Worm (Caenorhabditis elegans) whole organism, young adult: ENCODE measurements around the gene F38H4.6.

Experiments
- B0261.1 ChIP-seq: sonication (generic microtip); optimal IDR thresholded peaks from 2 replicates; lab custom pipeline; 2016; ENCODE audit warnings: mild to moderate bottlenecking, missing genetic modification characterization, moderate library complexity, missing compliant biosample characterization
- D2030.7 ChIP-seq: fragments of 200-800 bp; sonication (Bioruptor generic); IDR thresholded peaks from 2 replicates; pipeline ENCODE4 v1.3.6; 2022; ENCODE audit warnings: missing genetic modification reagents, missing genetic modification characterization, missing compliant biosample characterization
- F49E8.2 ChIP-seq: sonication (generic microtip); optimal IDR thresholded peaks from 3 replicates; lab custom pipeline; 2017; ENCODE audit warnings: missing genetic modification characterization, mild to moderate bottlenecking, missing compliant biosample characterization, antibody characterized with exemption, moderate library complexity; ENCODE audit not compliant: insufficient read depth
- Y53G8AR.9 ChIP-seq: fragments of 200-800 bp; sonication (Bioruptor generic); conservative IDR thresholded peaks from 2 replicates; pipeline ENCODE4 v1.3.6; 2022; ENCODE audit warnings: missing genetic modification reagents, missing genetic modification characterization, missing compliant biosample characterization
- Y67H2A.10 ChIP-seq: fragments of 200-800 bp; sonication (Bioruptor generic); conservative IDR thresholded peaks from 2 replicates; pipeline ENCODE4 v1.3.6; 2022; ENCODE audit warnings: missing genetic modification reagents, missing genetic modification characterization, missing compliant biosample characterization
- Y79H2A.3 ChIP-seq: fragments of 200-800 bp; sonication (Bioruptor generic); conservative IDR thresholded peaks from 2 replicates; pipeline ENCODE4 v1.3.6; 2022; ENCODE audit warnings: missing genetic modification reagents, missing genetic modification characterization, missing compliant biosample characterization
- Y95B8A.8 ChIP-seq: fragments of 200-800 bp; sonication (Bioruptor generic); IDR thresholded peaks from 2 replicates; pipeline ENCODE4 v1.3.6; 2022; ENCODE audit warnings: missing genetic modification reagents, missing genetic modification characterization, missing compliant biosample characterization
- ZK185.1 ChIP-seq: sonication (generic microtip); optimal IDR thresholded peaks from 2 replicates; lab custom pipeline; 2016; ENCODE audit warnings: mild to moderate bottlenecking, missing genetic modification characterization, missing compliant biosample characterization; ENCODE audit not compliant: poor library complexity, severe bottlenecking
- akir-1 ChIP-seq: fragments of 200-800 bp; sonication (Bioruptor generic); optimal IDR thresholded peaks from 2 replicates; lab custom pipeline; 2018; ENCODE audit warnings: mild to moderate bottlenecking, missing genetic modification characterization, moderate library complexity, missing compliant biosample characterization
- aptf-2 ChIP-seq: fragments of 200-800 bp; sonication (Bioruptor generic); conservative IDR thresholded peaks from 2 replicates; pipeline ENCODE4 v1.3.6; 2022; ENCODE audit warnings: missing genetic modification reagents, missing genetic modification characterization, missing compliant biosample characterization
- attf-6 ChIP-seq: fragments of 200-800 bp; sonication (Bioruptor generic); IDR thresholded peaks from 2 replicates; pipeline ENCODE4 v1.3.6; 2022; ENCODE audit warnings: missing genetic modification reagents, missing genetic modification characterization, missing compliant biosample characterization
- cebp-2 ChIP-seq: fragments of 200-800 bp; sonication (Bioruptor generic); IDR thresholded peaks from 2 replicates; pipeline ENCODE4 v1.3.6; 2022; ENCODE audit warnings: missing genetic modification characterization, missing compliant biosample characterization
- ceh-58 ChIP-seq: fragments of 200-800 bp; sonication (Bioruptor generic); IDR thresholded peaks from 2 replicates; pipeline ENCODE4 v1.3.6; 2022; ENCODE audit warnings: missing genetic modification characterization, missing compliant biosample characterization
- ceh-79 ChIP-seq: sonication (generic microtip); optimal IDR thresholded peaks from 2 replicates; lab custom pipeline; 2017; ENCODE audit warnings: mild to moderate bottlenecking, missing genetic modification characterization, missing compliant biosample characterization
- ceh-91 ChIP-seq: fragments of 200-800 bp; sonication (Bioruptor generic); IDR thresholded peaks from 2 replicates; pipeline ENCODE4 v1.3.6; 2022; ENCODE audit warnings: missing genetic modification reagents, missing genetic modification characterization, missing compliant biosample characterization
- dox-1 ChIP-seq: fragments of 200-800 bp; sonication (Bioruptor generic); IDR thresholded peaks from 2 replicates; pipeline ENCODE4 v1.3.6; 2022; ENCODE audit warnings: missing genetic modification reagents, missing genetic modification characterization, missing compliant biosample characterization
- ekl-4 ChIP-seq: fragments of 200-800 bp; sonication (Bioruptor generic); IDR thresholded peaks from 2 replicates; pipeline ENCODE4 v1.3.6; 2022; ENCODE audit warnings: missing genetic modification reagents, missing genetic modification characterization, missing compliant biosample characterization
- fkh-3 ChIP-seq: sonication (generic microtip); optimal IDR thresholded peaks from 2 replicates; lab custom pipeline; 2016; ENCODE audit warnings: mild to moderate bottlenecking, missing genetic modification characterization, missing compliant biosample characterization
- hmg-1.2 ChIP-seq: fragments of 200-800 bp; sonication (Bioruptor generic); IDR thresholded peaks from 2 replicates; pipeline ENCODE4 v1.3.6; 2022; ENCODE audit warnings: missing genetic modification reagents, missing genetic modification characterization, missing compliant biosample characterization
- lin-26 ChIP-seq: fragments of 200-800 bp; sonication (Bioruptor generic); IDR thresholded peaks from 2 replicates; pipeline ENCODE4 v1.3.6; 2022; ENCODE audit warnings: missing genetic modification reagents, missing genetic modification characterization, missing compliant biosample characterization
- lin-35 ChIP-seq, 3 experiments: fragments of 150-350 bp in 2 of 3; sonication (generic microtip) in 1 of 3; optimal IDR thresholded peaks; 2 replicates each; lab custom pipeline; 2014 to 2018; ENCODE audit warnings: missing biosample characterization in 3 of 3, missing genetic modification characterization in 3 of 3, missing genetic modification reagents in 3 of 3
- lin-54 ChIP-seq: fragments of 200-800 bp; sonication (Bioruptor generic); optimal IDR thresholded peaks from 2 replicates; lab custom pipeline; 2018; ENCODE audit warnings: mild to moderate bottlenecking, missing genetic modification characterization, missing compliant biosample characterization
- lir-1 ChIP-seq: fragments of 200-800 bp; sonication (Bioruptor generic); conservative IDR thresholded peaks from 2 replicates; pipeline ENCODE4 v1.3.6; 2022; ENCODE audit warnings: missing genetic modification reagents, missing genetic modification characterization, missing compliant biosample characterization
- lsl-1 ChIP-seq: fragments of 200-800 bp; sonication (Bioruptor generic); optimal IDR thresholded peaks from 2 replicates; lab custom pipeline; 2018; ENCODE audit warnings: mild to moderate bottlenecking, missing genetic modification characterization, moderate library complexity, missing compliant biosample characterization
- madf-3 ChIP-seq: fragments of 200-800 bp; sonication (Bioruptor generic); IDR thresholded peaks from 2 replicates; pipeline ENCODE4 v1.3.6; 2022; ENCODE audit warnings: missing genetic modification reagents, missing genetic modification characterization, missing compliant biosample characterization
- madf-6 ChIP-seq: fragments of 200-800 bp; sonication (Bioruptor generic); IDR thresholded peaks from 2 replicates; pipeline ENCODE4 v1.3.6; 2022; ENCODE audit warnings: missing genetic modification reagents, missing genetic modification characterization, missing compliant biosample characterization
- mes-4 ChIP-seq: sonication (generic microtip); optimal IDR thresholded peaks from 2 replicates; lab custom pipeline; 2016; ENCODE audit warnings: missing genotype, missing genetic modification characterization, missing compliant biosample characterization
- nhr-120 ChIP-seq: fragments of 200-800 bp; sonication (Bioruptor generic); IDR thresholded peaks from 2 replicates; pipeline ENCODE4 v1.3.6; 2022; ENCODE audit warnings: missing genetic modification characterization, missing compliant biosample characterization
- rec-8 ChIP-seq, 2 experiments: sonication (generic microtip); optimal IDR thresholded peaks; 2 replicates each; lab custom pipeline; 2016; ENCODE audit warnings: mild to moderate bottlenecking in 2 of 2, missing genetic modification characterization in 2 of 2, missing genetic modification reagents in 2 of 2, missing genotype in 2 of 2, missing biosample characterization in 1 of 2, missing compliant biosample characterization in 1 of 2, moderate library complexity in 1 of 2
- snpc-3.4 ChIP-seq: sonication (generic microtip); optimal IDR thresholded peaks from 2 replicates; lab custom pipeline; 2017; ENCODE audit warnings: missing genetic modification characterization, mild to moderate bottlenecking, missing compliant biosample characterization, antibody characterized with exemption, moderate library complexity, missing genotype, missing genetic modification reagents
- snpc-4 ChIP-seq, 5 experiments: fragments of 150-350 bp in 1 of 5; sonication (generic microtip) in 4 of 5; optimal IDR thresholded peaks; 2 replicates each; lab custom pipeline; 2014 to 2018; ENCODE audit warnings: missing genetic modification characterization in 5 of 5, missing biosample characterization in 3 of 5, antibody characterized with exemption in 2 of 5, mild to moderate bottlenecking in 2 of 5, missing compliant biosample characterization in 2 of 5, missing genotype in 2 of 5, moderate library complexity in 2 of 5, missing genetic modification reagents in 1 of 5
- tbp1 ChIP-seq: fragments of 200-800 bp; sonication (Bioruptor generic); optimal IDR thresholded peaks from 2 replicates; lab custom pipeline; 2018; ENCODE audit warnings: mild to moderate bottlenecking, missing genetic modification characterization, missing compliant biosample characterization
- tlf-1 ChIP-seq: fragments of 200-800 bp; sonication (Bioruptor generic); optimal IDR thresholded peaks from 2 replicates; lab custom pipeline; 2018; ENCODE audit warnings: mild to moderate bottlenecking, missing genetic modification characterization, missing compliant biosample characterization
- zfh-2 ChIP-seq: fragments of 200-800 bp; sonication (Bioruptor generic); conservative IDR thresholded peaks from 2 replicates; pipeline ENCODE4 v1.3.6; 2022; ENCODE audit warnings: missing genetic modification reagents, missing genetic modification characterization, missing compliant biosample characterization
- ztf-25 ChIP-seq: fragments of 200-800 bp; sonication (Bioruptor generic); IDR thresholded peaks from 2 replicates; pipeline ENCODE4 v1.3.6; 2022; ENCODE audit warnings: missing genetic modification reagents, missing genetic modification characterization, missing compliant biosample characterization

Gene F38H4.6

DNA sequence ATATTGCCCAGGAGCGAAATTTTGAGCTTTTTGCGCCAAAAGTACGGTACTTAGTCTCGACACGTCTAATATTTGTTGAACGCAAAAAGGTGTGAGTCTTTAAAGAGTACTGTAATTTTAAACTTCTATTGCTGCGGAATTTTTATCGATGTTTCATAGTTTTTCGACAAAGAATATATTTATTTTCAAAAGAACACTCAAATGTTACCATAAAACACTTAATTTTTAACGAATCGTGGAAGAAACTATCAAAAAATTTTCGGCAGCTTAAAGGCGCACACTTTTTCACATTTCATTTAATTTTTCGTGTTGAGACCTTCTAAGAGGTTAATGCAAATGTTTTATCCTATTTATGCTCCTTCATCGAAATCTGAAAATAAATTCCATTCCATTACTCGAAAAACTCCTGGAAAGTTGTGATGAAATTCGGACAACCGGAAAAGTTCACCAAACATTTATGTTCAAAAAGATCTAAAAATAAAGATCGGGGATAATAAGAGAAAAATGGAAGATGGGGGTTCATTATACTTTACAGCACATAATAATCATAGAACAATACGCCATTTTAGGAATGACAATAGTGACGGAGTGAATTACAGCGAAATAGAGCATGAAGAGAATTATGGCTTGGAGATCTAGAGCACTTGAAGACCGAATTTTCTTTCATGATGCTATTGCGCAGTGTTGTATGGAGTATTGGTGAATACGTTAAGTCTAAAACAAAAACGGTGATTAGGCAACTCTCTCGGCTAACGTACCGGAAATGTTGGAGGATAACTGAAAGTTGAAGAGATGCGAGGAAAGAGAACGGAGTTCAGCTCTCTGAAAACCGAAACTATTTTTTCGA lies 27.4 kb downstream of the F38H4.6 start (continued):
- TF ChIP-seq snpc-4 (GFP tag; optimal IDR thresholded peaks at IDR 0.05; lab: Kevin White, UChicago): no peak
- peak in 2 of 4 experiments; percentile 2 to 43 for TF ChIP-seq snpc-4 (tag; optimal IDR thresholded peaks at IDR 0.05; lab: Kevin White, UChicago)
- TF ChIP-seq Y95B8A.8 (GFP tag; lab: Robert Waterston, UW): peak; percentile 60; the same call in 1 of the 2 replicates
- TF ChIP-seq attf-6 (GFP tag; lab: Robert Waterston, UW): peak; percentile 64
- peak; percentile 70; the same call in 1 of the 2 replicates for TF ChIP-seq Y53G8AR.9 (GFP tag; lab: Robert Waterston, UW)
- peak; percentile 92 for TF ChIP-seq Y79H2A.3 (GFP tag; lab: Robert Waterston, UW)
- TF ChIP-seq F49E8.2 (tag; lab: Kevin White, UChicago): peak; percentile 89
- peak; percentile 42; the same call in 1 of the 2 replicates for TF ChIP-seq hmg-1.2 (GFP tag; lab: Robert Waterston, UW)
- TF ChIP-seq fkh-3: no peak
- peak; percentile 74 for TF ChIP-seq madf-6 (GFP tag; lab: Robert Waterston, UW)
- TF ChIP-seq D2030.7: peak; percentile 27
- TF ChIP-seq ceh-58: peak; percentile 63; the same call in 1 of the 2 replicates
- TF ChIP-seq tlf-1 (GFP tag; lab: Kevin White, UChicago): peak; percentile 46
- peak; percentile 61; the same call in 1 of the 2 replicates for TF ChIP-seq ekl-4
- TF ChIP-seq snpc-3.4 (tag; lab: Kevin White, UChicago): peak; percentile 64
- TF ChIP-seq nhr-120 (GFP tag; lab: Robert Waterston, UW): no peak
- peak; percentile 58 for TF ChIP-seq tbp1
- peak; percentile 27 for TF ChIP-seq lsl-1
- peak; percentile 53 for TF ChIP-seq ZK185.1
- TF ChIP-seq cebp-2: 0 out of 2 replicates have a peak, but pooled peaks have one; percentile 21
- peak in 2 of 3 experiments; percentile 31 to 66 for TF ChIP-seq lin-35 (GFP tag; optimal IDR thresholded peaks at IDR 0.05; lab: Kevin White, UChicago)
- TF ChIP-seq mes-4 (tag; lab: Kevin White, UChicago): no peak
- TF ChIP-seq lin-54 (GFP tag; lab: Kevin White, UChicago): peak; percentile 63
- peak; percentile 64 for TF ChIP-seq madf-3 (GFP tag; lab: Robert Waterston, UW)
- no peak for TF ChIP-seq rec-8 (tag; optimal IDR thresholded peaks at IDR 0.05; lab: Kevin White, UChicago)
- no peak for TF ChIP-seq lir-1 (GFP tag; lab: Robert Waterston, UW)
- no peak for TF ChIP-seq akir-1 (GFP tag; lab: Kevin White, UChicago)
- peak; percentile 67 for TF ChIP-seq lin-26 (GFP tag; lab: Robert Waterston, UW)
- TF ChIP-seq B0261.1 (tag; lab: Kevin White, UChicago): no peak
- peak; percentile 58 for TF ChIP-seq ceh-79
- no peak for TF ChIP-seq ceh-91 (GFP tag; lab: Robert Waterston, UW)
- 0 out of 2 replicates have a peak, but pooled peaks have one; percentile 22 for TF ChIP-seq dox-1 (GFP tag; lab: Robert Waterston, UW)
- TF ChIP-seq ztf-25 (GFP tag; lab: Robert Waterston, UW): peak; percentile 79; the same call in 1 of the 2 replicates

DNA sequence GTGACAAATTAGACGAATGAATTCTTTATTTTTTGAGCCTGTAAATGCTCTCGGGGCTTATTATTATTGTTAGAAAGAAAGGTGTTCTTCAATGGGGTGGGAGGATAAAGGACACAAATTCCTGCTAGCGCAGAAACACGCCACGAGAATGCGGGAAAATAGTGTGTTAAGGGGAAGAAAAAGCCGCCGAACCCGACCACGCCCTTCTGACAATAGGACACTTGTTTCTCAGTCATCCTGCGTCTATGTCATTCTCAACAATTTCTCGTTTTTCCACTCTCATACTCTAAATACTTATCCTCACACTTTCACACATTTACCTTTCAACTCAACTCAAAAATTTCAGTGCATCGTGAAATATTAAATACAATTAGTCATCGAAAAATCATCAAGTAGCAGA lies 33.8 kb downstream of the F38H4.6 start, which contains the start of gene M117.1:
M117.1 (plus strand) TSS at position 347 of the 400 bp plus-strand sequence.
- TF ChIP-seq ekl-4 (no peak), Y67H2A.10 (GFP tag; lab: Robert Waterston, UW) (no peak), zfh-2 (GFP tag; lab: Robert Waterston, UW) (0 out of 2 replicates have a peak, but pooled peaks have one; percentile 11), aptf-2 (GFP tag; lab: Robert Waterston, UW) (no peak)
